Fruit fly (Drosophila melanogaster) whole organism, pupa: ENCODE results near the gene spel1.

Experiments used
- CG10348 ChIP-seq: fragments of 200-800 bp; sonication (Bioruptor generic); IDR thresholded peaks from 2 replicates; pipeline ENCODE4 v1.3.6; 2022; ENCODE audit warnings: missing biosample characterization, missing genetic modification characterization
- CG12605 ChIP-seq: fragments of 200-800 bp; sonication (Bioruptor generic); IDR thresholded peaks from 2 replicates; pipeline ENCODE4 v1.3.6; 2022; ENCODE audit warnings: missing biosample characterization, missing genetic modification characterization
- CG13204 ChIP-seq: fragments of 200-800 bp; sonication (Bioruptor generic); optimal IDR thresholded peaks from 2 replicates; lab custom pipeline; 2018; ENCODE audit warnings: missing biosample characterization, mild to moderate bottlenecking, missing genetic modification characterization, moderate library complexity
- CG14655 ChIP-seq: fragments of 200-800 bp; sonication (Bioruptor generic); optimal IDR thresholded peaks from 3 replicates; lab custom pipeline; 2017; ENCODE audit warnings: mild to moderate bottlenecking, missing biosample characterization, missing genetic modification reagents, missing genetic modification characterization
- CG15710 ChIP-seq: fragments of 200-800 bp; sonication (Bioruptor generic); optimal IDR thresholded peaks from 2 replicates; lab custom pipeline; 2018; ENCODE audit warnings: missing biosample characterization, mild to moderate bottlenecking, missing genetic modification characterization, moderate library complexity
- CG17806 ChIP-seq: fragments of 200-800 bp; sonication (Bioruptor generic); optimal IDR thresholded peaks from 2 replicates; lab custom pipeline; 2018; ENCODE audit warnings: missing biosample characterization, mild to moderate bottlenecking, missing genetic modification characterization, moderate library complexity
- CG32121 ChIP-seq: fragments of 200-800 bp; sonication (Bioruptor generic); IDR thresholded peaks from 2 replicates; pipeline ENCODE4 v1.3.6; 2022; ENCODE audit warnings: missing biosample characterization, missing genetic modification characterization
- CG34367 ChIP-seq: fragments of 200-800 bp; sonication (Bioruptor generic); optimal IDR thresholded peaks from 2 replicates; lab custom pipeline; 2018; ENCODE audit warnings: missing biosample characterization, mild to moderate bottlenecking, missing genetic modification characterization
- CG4496 ChIP-seq: fragments of 200-800 bp; sonication (Bioruptor generic); IDR thresholded peaks from 3 replicates; pipeline ENCODE4 v1.3.6; 2022; ENCODE audit warnings: missing biosample characterization, missing genetic modification characterization
- CG8159 ChIP-seq: fragments of 200-800 bp; sonication (Bioruptor generic); optimal IDR thresholded peaks from 3 replicates; lab custom pipeline; 2018; ENCODE audit warnings: missing biosample characterization, mild to moderate bottlenecking, missing genetic modification characterization, moderate library complexity
- CG8301 ChIP-seq: fragments of 200-800 bp; sonication (Bioruptor generic); optimal IDR thresholded peaks from 2 replicates; lab custom pipeline; 2018; ENCODE audit warnings: missing biosample characterization, mild to moderate bottlenecking, missing genetic modification characterization
- CG9948 ChIP-seq: fragments of 200-800 bp; sonication (Bioruptor generic); optimal IDR thresholded peaks from 2 replicates; lab custom pipeline; 2018; ENCODE audit warnings: missing biosample characterization, mild to moderate bottlenecking, missing genetic modification characterization, moderate library complexity
- D1 ChIP-seq: fragments of 200-800 bp; sonication (Bioruptor generic); optimal IDR thresholded peaks from 2 replicates; lab custom pipeline; 2018; ENCODE audit warnings: missing biosample characterization, mild to moderate bottlenecking, missing genetic modification characterization, moderate library complexity
- EcR ChIP-seq: fragments of 200-800 bp; sonication (Bioruptor generic); optimal IDR thresholded peaks from 3 replicates; lab custom pipeline; 2019; ENCODE audit warnings: missing biosample characterization, missing genetic modification characterization, mild to moderate bottlenecking, moderate library complexity, missing genetic modification reagents
- Ets98B ChIP-seq: fragments of 200-800 bp; sonication (Bioruptor generic); IDR thresholded peaks from 2 replicates; pipeline ENCODE4 v1.3.6; 2022; ENCODE audit warnings: missing biosample characterization, missing genetic modification characterization
- Pif1A ChIP-seq: fragments of 200-800 bp; sonication (Bioruptor generic); optimal IDR thresholded peaks from 3 replicates; lab custom pipeline; 2016; ENCODE audit warnings: missing biosample characterization, missing genetic modification characterization
- Pif1B ChIP-seq: fragments of 200-800 bp; sonication (Bioruptor generic); optimal IDR thresholded peaks from 3 replicates; lab custom pipeline; 2016; ENCODE audit warnings: missing biosample characterization, missing genetic modification characterization
- Snoo ChIP-seq: fragments of 200-800 bp; sonication (Bioruptor generic); optimal IDR thresholded peaks from 3 replicates; lab custom pipeline; 2017; ENCODE audit warnings: missing biosample characterization, mild to moderate bottlenecking, missing genetic modification characterization, inconsistent platforms
- fd96Ca ChIP-seq: fragments of 200-800 bp; sonication (Bioruptor generic); IDR thresholded peaks from 3 replicates; pipeline ENCODE4 v1.3.6; 2022; ENCODE audit warnings: missing biosample characterization, missing genetic modification characterization
- gl ChIP-seq: fragments of 200-800 bp; sonication (Bioruptor generic); optimal IDR thresholded peaks from 2 replicates; lab custom pipeline; 2018; ENCODE audit warnings: missing biosample characterization, mild to moderate bottlenecking, missing genetic modification characterization
- rn ChIP-seq: fragments of 200-800 bp; sonication (Bioruptor generic); IDR thresholded peaks from 2 replicates; pipeline ENCODE4 v1.3.6; 2022; ENCODE audit warnings: missing biosample characterization, missing genetic modification characterization

spel1 gene

dm6 chr2L:14369933-14370776 is 8.3 kb downstream of the spel1 start:
- TF ChIP-seq CG13204 (GFP tag; lab: Kevin White, UChicago) (peak; percentile 79), EcR (GFP tag; lab: Kevin White, UChicago) (no peak), Pif1A (peak; percentile 98), D1 (tag; lab: Kevin White, UChicago) (peak; percentile 66), Ets98B (GFP tag; lab: Robert Waterston, UW) (peak; percentile 97), CG14655 (GFP tag; lab: Kevin White, UChicago) (peak; percentile 96), CG9948 (tag; lab: Kevin White, UChicago) (peak; percentile 94), CG4496 (peak; percentile 97), CG15710 (tag; lab: Kevin White, UChicago) (peak; percentile 90), rn (GFP tag; lab: Robert Waterston, UW) (peak; percentile 90), CG10348 (GFP tag; lab: Robert Waterston, UW) (no peak; the same call in 1 of the 2 replicates), CG8159 (peak; percentile 93), gl (tag; lab: Kevin White, UChicago) (peak; percentile 91), CG34367 (tag; lab: Kevin White, UChicago) (peak; percentile 93), Pif1B (GFP tag; lab: Kevin White, UChicago) (peak; percentile 60), CG8301 (tag; lab: Kevin White, UChicago) (peak; percentile 96), CG12605 (GFP tag; lab: Robert Waterston, UW) (peak; percentile 96), CG17806 (tag; lab: Kevin White, UChicago) (peak; percentile 94), Snoo (tag; lab: Kevin White, UChicago) (peak; percentile 94), CG32121 (peak; percentile 97), fd96Ca (GFP tag; lab: Robert Waterston, UW) (peak; percentile 98)

- no peak for TF ChIP-seq Pif1B (GFP tag; lab: Kevin White, UChicago)
- TF ChIP-seq CG32121, result no peak
- no peak for TF ChIP-seq CG4496
- TF ChIP-seq fd96Ca (GFP tag; lab: Robert Waterston, UW), result no peak
- no peak for TF ChIP-seq CG12605 (GFP tag; lab: Robert Waterston, UW)
- TF ChIP-seq Ets98B (GFP tag; lab: Robert Waterston, UW), result no peak
- TF ChIP-seq CG8159, result peak; percentile 16
- TF ChIP-seq gl (tag; lab: Kevin White, UChicago), result no peak
- TF ChIP-seq CG14655 (GFP tag; lab: Kevin White, UChicago), result peak; percentile 70
- TF ChIP-seq D1 (tag; lab: Kevin White, UChicago), result no peak
- no peak for TF ChIP-seq CG10348 (GFP tag; lab: Robert Waterston, UW)
- TF ChIP-seq CG8301 (tag; lab: Kevin White, UChicago), result peak; percentile 46
- TF ChIP-seq CG15710 (tag; lab: Kevin White, UChicago), result no peak
- TF ChIP-seq EcR (GFP tag; lab: Kevin White, UChicago), result no peak
- TF ChIP-seq CG34367 (tag; lab: Kevin White, UChicago), result peak; percentile 17
- TF ChIP-seq CG17806 (tag; lab: Kevin White, UChicago), result peak; percentile 5
- TF ChIP-seq CG13204 (GFP tag; lab: Kevin White, UChicago), result no peak
- no peak for TF ChIP-seq rn (GFP tag; lab: Robert Waterston, UW)
- TF ChIP-seq CG9948 (tag; lab: Kevin White, UChicago), result peak; percentile 34
- TF ChIP-seq Snoo (tag; lab: Kevin White, UChicago), result no peak
- peak; percentile 26 for TF ChIP-seq Pif1A
Observed at dm6 chr2L:14370777-14371096, 8.9 kb downstream of the spel1 start.

DNA sequence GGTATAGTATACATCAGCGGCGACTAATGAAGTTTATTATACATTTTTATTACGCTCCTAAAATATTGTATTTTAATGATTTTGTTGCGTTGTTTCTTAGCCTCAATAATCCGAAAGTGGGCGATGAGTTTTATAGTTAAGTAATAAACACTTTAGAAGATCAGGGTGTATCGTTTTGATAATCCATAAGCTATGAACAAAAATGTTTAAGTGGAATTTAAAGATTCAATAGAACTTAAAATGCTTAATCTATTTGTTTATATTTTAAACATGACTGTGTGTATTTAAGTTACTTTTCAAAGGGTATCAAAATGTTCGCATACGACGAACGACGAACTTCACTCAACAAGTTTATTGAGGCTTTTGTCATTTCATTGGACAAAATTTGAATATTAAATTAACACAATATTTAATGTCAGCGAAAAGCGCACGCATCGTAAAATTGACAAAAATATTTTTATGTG is 10.4 kb downstream of the spel1 start:
- TF ChIP-seq Ets98B (GFP tag; lab: Robert Waterston, UW), result no peak
- TF ChIP-seq fd96Ca (GFP tag; lab: Robert Waterston, UW), result no peak
- TF ChIP-seq CG32121, result no peak
- no peak for TF ChIP-seq Snoo (tag; lab: Kevin White, UChicago)
- TF ChIP-seq Pif1B (GFP tag; lab: Kevin White, UChicago), result no peak
- TF ChIP-seq CG4496, result no peak
- TF ChIP-seq CG34367 (tag; lab: Kevin White, UChicago), result no peak
- no peak for TF ChIP-seq CG15710 (tag; lab: Kevin White, UChicago)
- TF ChIP-seq CG14655 (GFP tag; lab: Kevin White, UChicago), result no peak
- no peak for TF ChIP-seq CG13204 (GFP tag; lab: Kevin White, UChicago)
- 0 out of 2 replicates have a peak, but pooled peaks have one; percentile 4 for TF ChIP-seq CG12605 (GFP tag; lab: Robert Waterston, UW)
- TF ChIP-seq Pif1A, result peak; percentile 0

dm6 chr2L:14373250-14373649 is 11.4 kb downstream of the spel1 start:
- TF ChIP-seq CG8301 (tag; lab: Kevin White, UChicago) (no peak), EcR (GFP tag; lab: Kevin White, UChicago) (no peak), D1 (tag; lab: Kevin White, UChicago) (no peak), fd96Ca (GFP tag; lab: Robert Waterston, UW) (no peak), CG4496 (no peak), CG9948 (tag; lab: Kevin White, UChicago) (no peak), Snoo (tag; lab: Kevin White, UChicago) (no peak), CG8159 (no peak), gl (tag; lab: Kevin White, UChicago) (no peak), Pif1A (no peak), CG34367 (tag; lab: Kevin White, UChicago) (no peak), CG15710 (tag; lab: Kevin White, UChicago) (no peak), CG14655 (GFP tag; lab: Kevin White, UChicago) (no peak), rn (GFP tag; lab: Robert Waterston, UW) (no peak)

- TF ChIP-seq CG14655 (GFP tag; lab: Kevin White, UChicago) (no peak), CG17806 (tag; lab: Kevin White, UChicago) (no peak), CG8301 (tag; lab: Kevin White, UChicago) (no peak), CG13204 (GFP tag; lab: Kevin White, UChicago) (no peak), EcR (GFP tag; lab: Kevin White, UChicago) (no peak), Pif1A (no peak), fd96Ca (GFP tag; lab: Robert Waterston, UW) (no peak), CG15710 (tag; lab: Kevin White, UChicago) (no peak), rn (GFP tag; lab: Robert Waterston, UW) (no peak), Ets98B (GFP tag; lab: Robert Waterston, UW) (no peak)
Observed at dm6 chr2L:14374024-14374423, 12.2 kb downstream of the spel1 start.
